Worm (Caenorhabditis elegans): ENCODE results near the gene krr-1.

ce11 chrV:7234726-7235125 is 3.7 kb downstream of the krr-1 start, which contains the start of gene C05C8.5:
- TF ChIP-seq W03F9.2 (tag; optimal IDR thresholded peaks at IDR 0.05) (no peak), him-1 (tag; optimal IDR thresholded peaks at IDR 0.05) (no peak), dao-5 (tag; optimal IDR thresholded peaks at IDR 0.05) (no peak)
